Worm (Caenorhabditis elegans) whole organism, L4 larva: ENCODE data around the gene Y49E10.4.

ENCODE experiments used
- F10B5.3 ChIP-seq: sonication (generic microtip); optimal IDR thresholded peaks from 2 replicates; lab custom pipeline; 2016; ENCODE audit warnings: mild to moderate bottlenecking, missing genetic modification characterization, missing compliant biosample characterization
- Y48G9A.11 ChIP-seq: fragments of 200-800 bp; sonication (Bioruptor generic); IDR thresholded peaks from 2 replicates; pipeline ENCODE4 v1.3.6; 2022; ENCODE audit warnings: missing genetic modification reagents, missing genetic modification characterization, missing compliant biosample characterization
- aha-1 ChIP-seq: fragments of 150-350 bp; peaks from one replicate; lab custom pipeline; 2014; ENCODE audit warnings: missing biosample characterization, missing genetic modification characterization
- ama-1 ChIP-seq: fragments of 150-350 bp; optimal IDR thresholded peaks from 2 replicates; lab custom pipeline; 2014; ENCODE audit warnings: inconsistent platforms, mixed read lengths
- ces-1 ChIP-seq: fragments of 150-350 bp; sonication (generic microtip); optimal IDR thresholded peaks from 4 replicates; lab custom pipeline; 2014; ENCODE audit warnings: missing biosample characterization, missing genetic modification reagents, missing genetic modification characterization
- ctbp-1 ChIP-seq: fragments of 200-800 bp; sonication (Bioruptor generic); IDR thresholded peaks from 2 replicates; pipeline ENCODE4 v1.3.6; 2022; ENCODE audit warnings: missing genetic modification reagents, missing genetic modification characterization, missing compliant biosample characterization
- daf-12 ChIP-seq: fragments of 150-350 bp; optimal IDR thresholded peaks from 2 replicates; lab custom pipeline; 2014; ENCODE audit warnings: missing biosample characterization, missing genetic modification reagents, missing genetic modification characterization
- daf-16 ChIP-seq, 3 experiments: sonication (generic microtip); optimal IDR thresholded peaks; 2 replicates each; lab custom pipeline; 2016 to 2017; ENCODE audit warnings: missing genetic modification characterization in 3 of 3, missing genetic modification reagents in 3 of 3, mild to moderate bottlenecking in 2 of 3, missing compliant biosample characterization in 2 of 3, missing biosample characterization in 1 of 3, moderate library complexity in 1 of 3
- dmd-6 ChIP-seq: fragments of 200-800 bp; sonication (Bioruptor generic); IDR thresholded peaks from 2 replicates; pipeline ENCODE4 v1.3.6; 2022; ENCODE audit warnings: missing genetic modification reagents, missing genetic modification characterization, missing compliant biosample characterization
- dmd-9 ChIP-seq: fragments of 200-800 bp; sonication (Bioruptor generic); IDR thresholded peaks from 2 replicates; pipeline ENCODE4 v1.3.6; 2022; ENCODE audit warnings: missing genetic modification reagents, missing genetic modification characterization, missing compliant biosample characterization
- duxl-1 ChIP-seq: sonication (generic microtip); optimal IDR thresholded peaks from 2 replicates; lab custom pipeline; 2016; ENCODE audit warnings: mild to moderate bottlenecking, missing genetic modification characterization, moderate library complexity, missing compliant biosample characterization; ENCODE audit not compliant: poor library complexity
- dve-1 ChIP-seq: sonication (generic microtip); optimal IDR thresholded peaks from 2 replicates; lab custom pipeline; 2017; ENCODE audit warnings: antibody characterized with exemption, mild to moderate bottlenecking, missing genetic modification characterization, missing compliant biosample characterization; ENCODE audit not compliant: insufficient read depth
- egl-43 ChIP-seq: fragments of 200-800 bp; sonication (Bioruptor generic); IDR thresholded peaks from 2 replicates; pipeline ENCODE4 v1.3.6; 2022; ENCODE audit warnings: missing genetic modification reagents, missing genetic modification characterization, missing compliant biosample characterization
- fos-1 ChIP-seq: fragments of 150-350 bp; optimal IDR thresholded peaks from 2 replicates; lab custom pipeline; 2014; ENCODE audit warnings: missing biosample characterization, missing genetic modification characterization
- hlh-11 ChIP-seq: fragments of 200-800 bp; sonication (Bioruptor generic); optimal IDR thresholded peaks from 2 replicates; lab custom pipeline; 2018; ENCODE audit warnings: mild to moderate bottlenecking, missing genetic modification characterization, missing compliant biosample characterization
- lin-15B ChIP-seq: fragments of 150-350 bp; sonication (generic microtip); optimal IDR thresholded peaks from 3 replicates; lab custom pipeline; 2014; ENCODE audit warnings: missing biosample characterization, missing genetic modification characterization
- lin-38 ChIP-seq: fragments of 200-800 bp; sonication (Bioruptor generic); IDR thresholded peaks from 2 replicates; pipeline ENCODE4 v1.3.6; 2022; ENCODE audit warnings: missing genetic modification reagents, missing genetic modification characterization, missing compliant biosample characterization
- lsy-2 ChIP-seq, 2 experiments: fragments of 150-350 bp in 1 of 2; sonication (generic microtip) in 1 of 2; optimal IDR thresholded peaks; 2 replicates each; lab custom pipeline; 2014 to 2017; ENCODE audit warnings: missing biosample characterization in 2 of 2, missing genetic modification characterization in 2 of 2
- madf-9 ChIP-seq: fragments of 200-800 bp; sonication (Bioruptor generic); conservative IDR thresholded peaks from 2 replicates; pipeline ENCODE4 v1.3.6; 2022; ENCODE audit warnings: missing genetic modification reagents, missing genetic modification characterization, missing compliant biosample characterization
- mdt-29 ChIP-seq: fragments of 200-800 bp; sonication (Bioruptor generic); IDR thresholded peaks from 2 replicates; pipeline ENCODE4 v1.3.6; 2022; ENCODE audit warnings: missing genetic modification reagents, missing genetic modification characterization, missing compliant biosample characterization
- nhr-25 ChIP-seq: sonication (generic microtip); optimal IDR thresholded peaks from 2 replicates; lab custom pipeline; 2017; ENCODE audit warnings: missing genetic modification characterization, mild to moderate bottlenecking, missing compliant biosample characterization, antibody characterized with exemption, moderate library complexity, borderline replicate concordance; ENCODE audit not compliant: insufficient read depth
- nhr-42 ChIP-seq: fragments of 200-800 bp; sonication (Bioruptor generic); IDR thresholded peaks from 2 replicates; pipeline ENCODE4 v1.3.6; 2022; ENCODE audit warnings: missing genetic modification characterization, missing compliant biosample characterization
- pha-4 ChIP-seq, 2 experiments: fragments of 150-350 bp in 1 of 2; fragments of 200-800 bp in 1 of 2; sonication (Bioruptor generic) in 1 of 2; IDR thresholded peaks in 1 of 2; optimal IDR thresholded peaks in 1 of 2; 2 replicates each; pipeline versions ENCODE4 v1.3.6 to Lab custom; 2014 to 2022; ENCODE audit warnings: missing genetic modification characterization in 2 of 2, missing genetic modification reagents in 2 of 2, missing biosample characterization in 1 of 2, missing compliant biosample characterization in 1 of 2
- php-3 ChIP-seq: fragments of 200-800 bp; sonication (Bioruptor generic); IDR thresholded peaks from 2 replicates; pipeline ENCODE4 v1.3.6; 2022; ENCODE audit warnings: missing genetic modification reagents, missing genetic modification characterization, missing compliant biosample characterization
- pqm-1 ChIP-seq: sonication (generic microtip); optimal IDR thresholded peaks from 2 replicates; lab custom pipeline; 2017; ENCODE audit warnings: missing biosample characterization, missing genetic modification characterization
- saeg-2 ChIP-seq: fragments of 200-800 bp; sonication (Bioruptor generic); IDR thresholded peaks from 2 replicates; pipeline ENCODE4 v1.3.6; 2022; ENCODE audit warnings: missing genetic modification reagents, missing genetic modification characterization, missing compliant biosample characterization
- vab-7 ChIP-seq: fragments of 200-800 bp; sonication (Bioruptor generic); IDR thresholded peaks from 2 replicates; pipeline ENCODE4 v1.3.6; 2022; ENCODE audit warnings: missing genetic modification reagents, missing genetic modification characterization, missing compliant biosample characterization
- zag-1 ChIP-seq: fragments of 150-350 bp; optimal IDR thresholded peaks from 2 replicates; lab custom pipeline; 2014; ENCODE audit warnings: missing biosample characterization, missing genetic modification characterization
- zfp-2 ChIP-seq: sonication (generic microtip); optimal IDR thresholded peaks from 2 replicates; lab custom pipeline; 2016; ENCODE audit warnings: mild to moderate bottlenecking, missing genetic modification characterization, missing compliant biosample characterization

Gene Y49E10.4

DNA sequence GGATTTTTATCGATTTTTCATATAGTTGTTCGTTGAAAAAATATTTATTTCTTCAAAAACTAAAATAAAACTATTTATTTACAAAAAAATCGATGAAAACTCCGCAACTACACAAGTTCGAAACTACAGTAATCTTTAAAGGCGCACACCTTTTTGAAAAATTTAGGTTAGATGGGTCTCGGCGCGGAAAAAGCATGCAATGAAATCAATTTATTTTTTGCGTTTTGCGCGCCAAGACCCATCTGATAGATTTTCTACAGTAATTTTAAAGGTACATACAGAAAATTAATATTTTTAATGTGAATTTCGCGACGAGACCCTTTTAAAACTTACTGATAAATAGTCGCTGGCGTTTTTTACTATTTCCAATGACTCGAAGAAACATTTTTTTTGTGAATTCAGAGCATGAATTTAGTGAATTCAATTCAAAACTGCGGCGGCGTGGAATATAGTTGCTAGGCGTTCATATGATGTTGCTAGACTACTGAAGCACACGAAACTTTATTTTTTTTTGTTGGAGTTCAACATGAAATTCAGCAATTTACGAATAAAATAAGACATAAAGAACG lies 16.5 kb downstream of the Y49E10.4 start, which contains the start of gene Y75B8A.33:
Gene Y75B8A.33, minus strand, starts transcription at position 385 of the 569 bp plus-strand sequence.
- peak; percentile 38; the same call in 1 of the 2 replicates for TF ChIP-seq Y48G9A.11 (GFP tag; lab: Robert Waterston, UW)
- TF ChIP-seq egl-43: no peak
- TF ChIP-seq F10B5.3 (tag; lab: Kevin White, UChicago): no peak
- TF ChIP-seq ama-1 (lab: Kevin White, UChicago): peak; percentile 4
- no peak for TF ChIP-seq madf-9 (GFP tag; lab: Robert Waterston, UW)
- peak; percentile 91 for TF ChIP-seq aha-1
- no peak for TF ChIP-seq nhr-42
- TF ChIP-seq dve-1: peak; percentile 32
- TF ChIP-seq saeg-2 (GFP tag; lab: Robert Waterston, UW): no peak
- no peak for TF ChIP-seq daf-16 (GFP tag; optimal IDR thresholded peaks at IDR 0.05; lab: Kevin White, UChicago)
- peak; percentile 19 for TF ChIP-seq daf-16 (tag; optimal IDR thresholded peaks at IDR 0.05; lab: Kevin White, UChicago)
- TF ChIP-seq nhr-25: no peak
- TF ChIP-seq lsy-2 (tag; optimal IDR thresholded peaks at IDR 0.05; lab: Kevin White, UChicago): peak in 1 of 2 experiments; percentile 32
- TF ChIP-seq daf-12 (tag; lab: Kevin White, UChicago): no peak

DNA sequence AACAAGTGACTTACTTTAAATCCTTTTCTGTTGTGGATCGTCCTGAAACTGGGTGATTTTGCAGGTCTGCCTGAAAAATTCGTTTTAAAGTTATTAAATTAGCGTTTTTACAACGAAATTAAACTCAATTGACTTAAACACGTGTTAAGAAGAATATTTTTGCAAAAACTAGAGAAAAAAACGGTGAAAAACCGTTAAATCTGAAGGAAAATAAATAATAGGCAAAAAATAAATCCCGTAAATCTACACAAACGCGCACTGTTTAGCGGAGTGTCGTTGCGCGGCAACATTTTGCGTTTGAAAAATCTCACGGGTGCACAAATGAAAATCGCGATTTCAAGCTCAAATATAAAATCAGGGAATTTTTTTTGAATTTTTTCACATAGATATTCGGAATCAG lies 20.1 kb downstream of the Y49E10.4 start:
- TF ChIP-seq Y48G9A.11 (GFP tag; lab: Robert Waterston, UW): peak; percentile 83

- TF ChIP-seq Y48G9A.11 (GFP tag; lab: Robert Waterston, UW): peak; percentile 79
Observed at ce11 chrIII:12362942-12363341, 20.7 kb downstream of the Y49E10.4 start.

- TF ChIP-seq php-3 (GFP tag; lab: Robert Waterston, UW): no peak
- TF ChIP-seq duxl-1 (tag; lab: Kevin White, UChicago): no peak
- no peak for TF ChIP-seq saeg-2 (GFP tag; lab: Robert Waterston, UW)
- TF ChIP-seq ces-1: no peak
- TF ChIP-seq zfp-2: no peak
- no peak for TF ChIP-seq ctbp-1 (GFP tag; lab: Robert Waterston, UW)
Observed at ce11 chrIII:12359265-12359664, 24.3 kb downstream of the Y49E10.4 start, which contains the start of gene Y75B8A.34. Y75B8A.34 (plus strand) TSS chrIII:12359565.

- TF ChIP-seq pqm-1 (no peak), vab-7 (GFP tag; lab: Robert Waterston, UW) (no peak), dmd-9 (GFP tag; lab: Robert Waterston, UW) (no peak), lin-15B (tag; lab: Kevin White, UChicago) (no peak), fos-1 (tag; lab: Kevin White, UChicago) (no peak), lin-38 (GFP tag; lab: Robert Waterston, UW) (no peak), hlh-11 (no peak), dmd-6 (GFP tag; lab: Robert Waterston, UW) (no peak), mdt-29 (GFP tag; lab: Robert Waterston, UW) (no peak), aha-1 (no peak)
- TF ChIP-seq, all 104 proteins: peak for 0
Observed at ce11 chrIII:12358461-12358860, 25.1 kb downstream of the Y49E10.4 start, which contains the start of gene Y75B8A.32. Y75B8A.32 (minus strand) TSS chrIII:12358561.

DNA sequence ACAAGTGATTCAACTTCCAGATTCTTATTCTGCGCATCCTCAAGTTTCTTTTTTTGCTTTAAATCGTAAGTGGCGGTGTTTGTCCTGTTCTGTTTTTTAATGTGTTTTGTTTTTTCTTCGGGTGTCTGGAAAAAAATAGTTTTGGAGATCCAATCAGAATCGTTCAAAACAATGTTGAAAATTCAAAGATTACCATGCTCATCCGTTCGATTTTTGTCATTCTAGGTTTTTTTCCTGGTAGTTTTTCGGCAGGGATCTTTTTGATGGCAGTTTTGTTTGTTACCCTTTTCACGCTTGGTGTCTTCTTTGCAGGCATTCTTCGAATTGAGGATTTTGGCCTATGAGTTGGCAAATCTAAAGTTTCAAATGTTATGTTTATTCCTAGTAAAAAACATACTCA lies 27.0 kb downstream of the Y49E10.4 start:
- TF ChIP-seq mdt-29 (GFP tag; lab: Robert Waterston, UW): no peak
- TF ChIP-seq zag-1 (tag; lab: Kevin White, UChicago): no peak
- no peak for TF ChIP-seq pha-4 (GFP tag; IDR thresholded peaks at IDR 0.05; lab: Robert Waterston, UW)
- TF ChIP-seq pha-4 (tag; optimal IDR thresholded peaks at IDR 0.05; lab: Kevin White, UChicago): no peak
- TF ChIP-seq aha-1: peak; percentile 91
